Worm (Caenorhabditis elegans) whole organism, L4 larva: ENCODE data around the gene C25F9.2.

Source experiments
- F26F4.8 ChIP-seq: fragments of 200-800 bp; sonication (Bioruptor generic); conservative IDR thresholded peaks from 2 replicates; pipeline ENCODE4 v1.3.6; 2022; ENCODE audit warnings: missing genetic modification characterization, missing compliant biosample characterization
- F37D6.2 ChIP-seq: sonication (generic microtip); optimal IDR thresholded peaks from 2 replicates; lab custom pipeline; 2016; ENCODE audit warnings: mild to moderate bottlenecking, missing genetic modification characterization, missing compliant biosample characterization
- F44E2.7 ChIP-seq: fragments of 200-800 bp; sonication (Bioruptor generic); IDR thresholded peaks from 2 replicates; pipeline ENCODE4 v2.1.2; 2022; ENCODE audit warnings: missing genetic modification characterization, missing compliant biosample characterization
- F49E8.2 ChIP-seq: sonication (generic microtip); optimal IDR thresholded peaks from 2 replicates; lab custom pipeline; 2016; ENCODE audit warnings: missing compliant biosample characterization, mild to moderate bottlenecking, missing genetic modification characterization, borderline replicate concordance
- T20F7.1 ChIP-seq: fragments of 200-800 bp; sonication (Bioruptor generic); optimal IDR thresholded peaks from 2 replicates; lab custom pipeline; 2018; ENCODE audit warnings: mild to moderate bottlenecking, missing genetic modification characterization, missing compliant biosample characterization
- Y75B8A.6 ChIP-seq: fragments of 200-800 bp; sonication (Bioruptor generic); IDR thresholded peaks from 2 replicates; pipeline ENCODE4 v1.3.6; 2022; ENCODE audit warnings: missing genetic modification reagents, missing genetic modification characterization, missing compliant biosample characterization
- ZK546.5 ChIP-seq, 2 experiments: sonication (generic microtip); optimal IDR thresholded peaks; 2 replicates each; lab custom pipeline; 2017; ENCODE audit warnings: missing biosample characterization in 2 of 2, missing genetic modification characterization in 2 of 2
- aha-1 ChIP-seq: fragments of 150-350 bp; peaks from one replicate; lab custom pipeline; 2014; ENCODE audit warnings: missing biosample characterization, missing genetic modification characterization
- ceh-20 ChIP-seq: fragments of 200-800 bp; sonication (Bioruptor generic); IDR thresholded peaks from 2 replicates; pipeline ENCODE4 v1.3.6; 2022; ENCODE audit warnings: missing genetic modification reagents, missing genetic modification characterization, missing compliant biosample characterization
- ces-1 ChIP-seq: fragments of 150-350 bp; sonication (generic microtip); optimal IDR thresholded peaks from 4 replicates; lab custom pipeline; 2014; ENCODE audit warnings: missing biosample characterization, missing genetic modification reagents, missing genetic modification characterization
- daf-16 ChIP-seq, 3 experiments: sonication (generic microtip); optimal IDR thresholded peaks; 2 replicates each; lab custom pipeline; 2016 to 2017; ENCODE audit warnings: missing genetic modification characterization in 3 of 3, missing genetic modification reagents in 3 of 3, mild to moderate bottlenecking in 2 of 3, missing compliant biosample characterization in 2 of 3, missing biosample characterization in 1 of 3, moderate library complexity in 1 of 3
- dmd-6 ChIP-seq: fragments of 200-800 bp; sonication (Bioruptor generic); IDR thresholded peaks from 2 replicates; pipeline ENCODE4 v1.3.6; 2022; ENCODE audit warnings: missing genetic modification reagents, missing genetic modification characterization, missing compliant biosample characterization
- dpl-1 ChIP-seq: fragments of 150-350 bp; optimal IDR thresholded peaks from 2 replicates; lab custom pipeline; 2014; ENCODE audit warnings: missing biosample characterization, missing genetic modification reagents, missing genetic modification characterization
- dve-1 ChIP-seq: sonication (generic microtip); optimal IDR thresholded peaks from 2 replicates; lab custom pipeline; 2017; ENCODE audit warnings: antibody characterized with exemption, mild to moderate bottlenecking, missing genetic modification characterization, missing compliant biosample characterization; ENCODE audit not compliant: insufficient read depth
- egl-27 ChIP-seq: sonication (generic microtip); optimal IDR thresholded peaks from 3 replicates; lab custom pipeline; 2017; ENCODE audit warnings: missing biosample characterization, missing genetic modification reagents, missing genetic modification characterization
- gei-8 ChIP-seq: fragments of 200-800 bp; sonication (Bioruptor generic); optimal IDR thresholded peaks from 2 replicates; lab custom pipeline; 2018; ENCODE audit warnings: mild to moderate bottlenecking, missing genetic modification characterization, missing compliant biosample characterization
- hif-1 ChIP-seq, 2 experiments: sonication (generic microtip); optimal IDR thresholded peaks; 2 replicates each; lab custom pipeline; 2016 to 2017; ENCODE audit warnings: missing compliant biosample characterization in 2 of 2, missing genetic modification characterization in 2 of 2, missing genetic modification reagents in 2 of 2, missing genotype in 2 of 2, mild to moderate bottlenecking in 1 of 2
- hlh-11 ChIP-seq: fragments of 200-800 bp; sonication (Bioruptor generic); optimal IDR thresholded peaks from 2 replicates; lab custom pipeline; 2018; ENCODE audit warnings: mild to moderate bottlenecking, missing genetic modification characterization, missing compliant biosample characterization
- jun-1 ChIP-seq: fragments of 150-350 bp; optimal IDR thresholded peaks from 2 replicates; lab custom pipeline; 2014; ENCODE audit warnings: missing biosample characterization, missing genetic modification reagents, missing genetic modification characterization
- lim-7 ChIP-seq: fragments of 200-800 bp; sonication (Bioruptor generic); IDR thresholded peaks from 2 replicates; pipeline ENCODE4 v1.3.6; 2022; ENCODE audit warnings: missing genetic modification characterization, missing compliant biosample characterization
- lin-1 ChIP-seq: fragments of 200-800 bp; sonication (Bioruptor generic); IDR thresholded peaks from 2 replicates; pipeline ENCODE4 v1.3.6; 2022; ENCODE audit warnings: missing genetic modification reagents, missing genetic modification characterization, missing compliant biosample characterization
- lin-13 ChIP-seq: fragments of 150-350 bp; optimal IDR thresholded peaks from 2 replicates; lab custom pipeline; 2014; ENCODE audit warnings: missing biosample characterization, missing genetic modification reagents, missing genetic modification characterization
- lin-38 ChIP-seq: fragments of 200-800 bp; sonication (Bioruptor generic); IDR thresholded peaks from 2 replicates; pipeline ENCODE4 v1.3.6; 2022; ENCODE audit warnings: missing genetic modification reagents, missing genetic modification characterization, missing compliant biosample characterization
- lsy-2 ChIP-seq, 2 experiments: fragments of 150-350 bp in 1 of 2; sonication (generic microtip) in 1 of 2; optimal IDR thresholded peaks; 2 replicates each; lab custom pipeline; 2014 to 2017; ENCODE audit warnings: missing biosample characterization in 2 of 2, missing genetic modification characterization in 2 of 2
- mdl-1 ChIP-seq, 2 experiments: fragments of 150-350 bp in 1 of 2; sonication (generic microtip) in 1 of 2; optimal IDR thresholded peaks; 2 replicates each; lab custom pipeline; 2014 to 2017; ENCODE audit warnings: missing biosample characterization in 2 of 2, missing genetic modification characterization in 2 of 2
- mes-2 ChIP-seq: sonication (generic microtip); optimal IDR thresholded peaks from 2 replicates; lab custom pipeline; 2016; ENCODE audit warnings: missing genotype, mild to moderate bottlenecking, missing genetic modification characterization, missing compliant biosample characterization; ENCODE audit not compliant: poor library complexity, severe bottlenecking
- nhr-11 ChIP-seq: fragments of 150-350 bp; optimal IDR thresholded peaks from 2 replicates; lab custom pipeline; 2014; ENCODE audit warnings: missing biosample characterization, missing genetic modification characterization
- nhr-28 ChIP-seq: fragments of 150-350 bp; optimal IDR thresholded peaks from 2 replicates; lab custom pipeline; 2014; ENCODE audit warnings: missing biosample characterization, missing genetic modification characterization
- nhr-42 ChIP-seq: fragments of 200-800 bp; sonication (Bioruptor generic); IDR thresholded peaks from 2 replicates; pipeline ENCODE4 v1.3.6; 2022; ENCODE audit warnings: missing genetic modification characterization, missing compliant biosample characterization
- nhr-48 ChIP-seq: sonication (generic microtip); optimal IDR thresholded peaks from 2 replicates; lab custom pipeline; 2016; ENCODE audit warnings: mild to moderate bottlenecking, missing genetic modification characterization, missing compliant biosample characterization
- nhr-6 ChIP-seq: fragments of 150-350 bp; optimal IDR thresholded peaks from 2 replicates; lab custom pipeline; 2014; ENCODE audit warnings: missing biosample characterization, missing genetic modification characterization
- pha-4 ChIP-seq, 2 experiments: fragments of 150-350 bp in 1 of 2; fragments of 200-800 bp in 1 of 2; sonication (Bioruptor generic) in 1 of 2; IDR thresholded peaks in 1 of 2; optimal IDR thresholded peaks in 1 of 2; 2 replicates each; pipeline versions ENCODE4 v1.3.6 to Lab custom; 2014 to 2022; ENCODE audit warnings: missing genetic modification characterization in 2 of 2, missing genetic modification reagents in 2 of 2, missing biosample characterization in 1 of 2, missing compliant biosample characterization in 1 of 2
- pqm-1 ChIP-seq: sonication (generic microtip); optimal IDR thresholded peaks from 2 replicates; lab custom pipeline; 2017; ENCODE audit warnings: missing biosample characterization, missing genetic modification characterization
- rbr-2 ChIP-seq: sonication (generic microtip); optimal IDR thresholded peaks from 2 replicates; lab custom pipeline; 2016; ENCODE audit warnings: missing genotype, missing genetic modification characterization, missing compliant biosample characterization
- sdz-12 ChIP-seq: fragments of 200-800 bp; sonication (Bioruptor generic); optimal IDR thresholded peaks from 2 replicates; lab custom pipeline; 2018; ENCODE audit warnings: mild to moderate bottlenecking, missing genetic modification characterization, missing compliant biosample characterization
- snpc-4 ChIP-seq: fragments of 150-350 bp; optimal IDR thresholded peaks from 2 replicates; lab custom pipeline; 2014; ENCODE audit warnings: missing biosample characterization, missing genetic modification characterization
- spr-3 ChIP-seq: fragments of 200-800 bp; sonication (Bioruptor generic); optimal IDR thresholded peaks from 2 replicates; lab custom pipeline; 2018; ENCODE audit warnings: mild to moderate bottlenecking, missing genetic modification characterization, missing compliant biosample characterization
- unc-62 ChIP-seq, 3 experiments: fragments of 150-350 bp in 1 of 3; sonication (generic microtip); optimal IDR thresholded peaks in 2 of 3; peaks in 1 of 3; 1 replicate in 1 of 3; 2 replicates in 2 of 3; lab custom pipeline; 2014 to 2017; ENCODE audit warnings: missing biosample characterization in 3 of 3, missing genetic modification characterization in 3 of 3, missing genetic modification reagents in 3 of 3, missing genotype in 1 of 3
- zag-1 ChIP-seq: fragments of 150-350 bp; optimal IDR thresholded peaks from 2 replicates; lab custom pipeline; 2014; ENCODE audit warnings: missing biosample characterization, missing genetic modification characterization
- zfp-3 ChIP-seq: fragments of 200-800 bp; sonication (Bioruptor generic); conservative IDR thresholded peaks from 2 replicates; pipeline ENCODE4 v1.3.6; 2022; ENCODE audit warnings: missing genetic modification reagents, missing genetic modification characterization, missing compliant biosample characterization
- zip-2 ChIP-seq: fragments of 150-350 bp; optimal IDR thresholded peaks from 2 replicates; lab custom pipeline; 2014; ENCODE audit warnings: missing biosample characterization, missing genetic modification characterization

C25F9.2 gene

ce11 chrV:19401429-19401828 is 19.8 kb upstream of the C25F9.2 start (continued):
- TF ChIP-seq zag-1: no peak
- no peak for TF ChIP-seq ceh-20 (GFP tag; lab: Robert Waterston, UW)
- peak; percentile 5 for TF ChIP-seq nhr-28 (tag; lab: Kevin White, UChicago)
- TF ChIP-seq sdz-12 (GFP tag; lab: Kevin White, UChicago): no peak
- TF ChIP-seq zfp-3 (GFP tag; lab: Robert Waterston, UW): no peak
- no peak for TF ChIP-seq F37D6.2 (tag; lab: Kevin White, UChicago)
- no peak for TF ChIP-seq snpc-4 (tag; lab: Kevin White, UChicago)
- no peak for TF ChIP-seq lim-7 (GFP tag; lab: Robert Waterston, UW)
- no peak for TF ChIP-seq mes-2 (tag; lab: Kevin White, UChicago)
- TF ChIP-seq hif-1 (tag; optimal IDR thresholded peaks at IDR 0.05; lab: Kevin White, UChicago): no peak
- no peak for TF ChIP-seq dmd-6 (GFP tag; lab: Robert Waterston, UW)

- TF ChIP-seq lin-13 (no peak), rbr-2 (no peak), zip-2 (tag; lab: Kevin White, UChicago) (no peak), sdz-12 (GFP tag; lab: Kevin White, UChicago) (no peak), dpl-1 (GFP tag; lab: Kevin White, UChicago) (no peak), nhr-48 (tag; lab: Kevin White, UChicago) (no peak), F26F4.8 (GFP tag; lab: Robert Waterston, UW) (no peak), ceh-20 (GFP tag; lab: Robert Waterston, UW) (no peak), ces-1 (GFP tag; lab: Kevin White, UChicago) (no peak)
- TF ChIP-seq, all 104 proteins: peak for 0
These were observed 18.4 kb upstream of the C25F9.2 start, which contains the start of gene C25F9.12 for ce11 chrV:19402855-19403254. Gene C25F9.12 (minus strand): TSS chrV:19402955.

ce11 chrV:19403619-19404018 is 17.7 kb upstream of the C25F9.2 start:
- no peak for TF ChIP-seq mdl-1 (tag; optimal IDR thresholded peaks at IDR 0.05; lab: Kevin White, UChicago)
- TF ChIP-seq pha-4 (GFP tag; IDR thresholded peaks at IDR 0.05; lab: Robert Waterston, UW): no peak
- no peak for TF ChIP-seq pha-4 (tag; optimal IDR thresholded peaks at IDR 0.05; lab: Kevin White, UChicago)
- no peak for TF ChIP-seq F49E8.2 (tag; lab: Kevin White, UChicago)
- peak; percentile 60 for TF ChIP-seq aha-1 (tag; lab: Kevin White, UChicago)
- TF ChIP-seq nhr-6 (tag; lab: Kevin White, UChicago): no peak

ce11 chrV:19405276-19405815 is 15.9 kb upstream of the C25F9.2 start, which contains the start of the genes C25F9.6 and C25F9.10:
Gene C25F9.6 (minus strand): TSS chrV:19405326.
Gene C25F9.10 (plus strand): TSS chrV:19405729.
- TF ChIP-seq lin-38 (GFP tag; lab: Robert Waterston, UW) (no peak), dmd-6 (GFP tag; lab: Robert Waterston, UW) (peak; percentile 55), gei-8 (no peak), aha-1 (tag; lab: Kevin White, UChicago) (peak; percentile 39), jun-1 (no peak), unc-62 (GFP tag; optimal IDR thresholded peaks at IDR 0.05 in 1 of 2; lab: Kevin White, UChicago) (peak in 1 of 2 experiments; percentile 2), unc-62 (tag; optimal IDR thresholded peaks at IDR 0.05; lab: Kevin White, UChicago) (no peak), Y75B8A.6 (no peak), T20F7.1 (GFP tag; lab: Kevin White, UChicago) (no peak), egl-27 (tag; lab: Kevin White, UChicago) (no peak), hlh-11 (tag; lab: Kevin White, UChicago) (peak; percentile 28), F44E2.7 (no peak), nhr-11 (tag; lab: Kevin White, UChicago) (no peak), lsy-2 (tag; optimal IDR thresholded peaks at IDR 0.05; lab: Kevin White, UChicago) (no peak), daf-16 (GFP tag; optimal IDR thresholded peaks at IDR 0.05; lab: Kevin White, UChicago) (no peak), daf-16 (tag; optimal IDR thresholded peaks at IDR 0.05; lab: Kevin White, UChicago) (peak; percentile 65), F37D6.2 (tag; lab: Kevin White, UChicago) (no peak), mdl-1 (tag; optimal IDR thresholded peaks at IDR 0.05; lab: Kevin White, UChicago) (no peak), pqm-1 (tag; lab: Kevin White, UChicago) (peak; percentile 62), ZK546.5 (tag; optimal IDR thresholded peaks at IDR 0.05; lab: Kevin White, UChicago) (no peak), nhr-28 (tag; lab: Kevin White, UChicago) (peak; percentile 63), spr-3 (GFP tag; lab: Kevin White, UChicago) (no peak), zag-1 (no peak), lin-1 (GFP tag; lab: Robert Waterston, UW) (no peak), dve-1 (tag; lab: Kevin White, UChicago) (peak; percentile 18), nhr-42 (GFP tag; lab: Robert Waterston, UW) (no peak)
